Fruit fly (Drosophila melanogaster) whole organism, embryonic: ENCODE results near the gene CG7707.

ENCODE experiments used
- Adf1 ChIP-seq: fragments of 200-800 bp; sonication (Bioruptor generic); IDR thresholded peaks from 2 replicates; pipeline ENCODE4 v1.3.6; 2022; ENCODE audit warnings: missing biosample characterization, missing genetic modification characterization
- BEAF-32 ChIP-seq: fragments of 200-800 bp; sonication (Bioruptor generic); optimal IDR thresholded peaks from 3 replicates; lab custom pipeline; 2017; ENCODE audit warnings: missing biosample characterization, missing genetic modification characterization, mild to moderate bottlenecking, moderate library complexity, missing genetic modification reagents
- CG10321 ChIP-seq: fragments of 200-800 bp; sonication (Bioruptor generic); IDR thresholded peaks from 2 replicates; pipeline ENCODE4 v1.3.6; 2022; ENCODE audit warnings: missing biosample characterization, missing genetic modification characterization
- CG10654 ChIP-seq: fragments of 200-800 bp; sonication (Bioruptor generic); optimal IDR thresholded peaks from 2 replicates; lab custom pipeline; 2016; ENCODE audit warnings: missing biosample characterization, missing genetic modification characterization
- CG11695 ChIP-seq: fragments of 200-800 bp; sonication (Bioruptor generic); IDR thresholded peaks from 3 replicates; pipeline ENCODE4 v1.3.6; 2022; ENCODE audit warnings: missing biosample characterization, missing genetic modification characterization
- CG12236 ChIP-seq: fragments of 200-800 bp; sonication (Bioruptor generic); optimal IDR thresholded peaks from 2 replicates; lab custom pipeline; 2016; ENCODE audit warnings: missing biosample characterization, missing genetic modification characterization
- CG15073 ChIP-seq: fragments of 200-800 bp; sonication (Bioruptor generic); optimal IDR thresholded peaks from 2 replicates; lab custom pipeline; 2016; ENCODE audit warnings: missing biosample characterization, missing genetic modification characterization
- CG18262 ChIP-seq: fragments of 200-800 bp; optimal IDR thresholded peaks from 3 replicates; lab custom pipeline; 2019; ENCODE audit warnings: missing biosample characterization, mild to moderate bottlenecking, missing genetic modification characterization, moderate library complexity
- CG2116 ChIP-seq: fragments of 200-800 bp; sonication (Bioruptor generic); optimal IDR thresholded peaks from 3 replicates; lab custom pipeline; 2018; ENCODE audit warnings: missing biosample characterization, mild to moderate bottlenecking, missing genetic modification characterization
- CG2875 ChIP-seq: fragments of 200-800 bp; sonication (Bioruptor generic); optimal IDR thresholded peaks from 2 replicates; lab custom pipeline; 2017; ENCODE audit warnings: missing biosample characterization, mild to moderate bottlenecking, missing genetic modification characterization, missing genetic modification reagents
- CG31441 ChIP-seq: fragments of 200-800 bp; sonication (Bioruptor generic); IDR thresholded peaks from 2 replicates; pipeline ENCODE4 v1.3.6; 2022; ENCODE audit warnings: missing biosample characterization, missing genetic modification characterization
- CG3407 ChIP-seq: fragments of 200-800 bp; sonication (Bioruptor generic); optimal IDR thresholded peaks from 2 replicates; lab custom pipeline; 2018; ENCODE audit warnings: missing biosample characterization, mild to moderate bottlenecking, missing genetic modification characterization
- CG4360 ChIP-seq: fragments of 200-800 bp; sonication (Bioruptor generic); IDR thresholded peaks from 2 replicates; pipeline ENCODE4 v1.3.6; 2022; ENCODE audit warnings: missing biosample characterization, missing genetic modification characterization
- CG7745 ChIP-seq: fragments of 200-800 bp; sonication (Bioruptor generic); optimal IDR thresholded peaks from 2 replicates; lab custom pipeline; 2018; ENCODE audit warnings: missing biosample characterization, mild to moderate bottlenecking, missing genetic modification characterization, moderate library complexity
- CrebB ChIP-seq: fragments of 200-800 bp; sonication (Bioruptor generic); optimal IDR thresholded peaks from 3 replicates; lab custom pipeline; 2018; ENCODE audit warnings: missing biosample characterization, mild to moderate bottlenecking, missing genetic modification characterization
- D ChIP-seq, 2 experiments: fragments of 200-800 bp in 1 of 2; fragments of >200 bp in 1 of 2; sonication (Bioruptor generic) in 1 of 2; optimal IDR thresholded peaks; 2 replicates in 1 of 2; 3 replicates in 1 of 2; lab custom pipeline; 2017; ENCODE audit warnings: mild to moderate bottlenecking in 1 of 2, missing biosample characterization in 1 of 2, missing genetic modification characterization in 1 of 2, missing genetic modification reagents in 1 of 2
- Drgx ChIP-seq: fragments of 200-800 bp; sonication (Bioruptor generic); IDR thresholded peaks from 2 replicates; pipeline ENCODE4 v1.3.6; 2022; ENCODE audit warnings: missing biosample characterization, missing genetic modification characterization
- Fer3 ChIP-seq: fragments of 200-800 bp; sonication (Bioruptor generic); optimal IDR thresholded peaks from 2 replicates; lab custom pipeline; 2018; ENCODE audit warnings: missing biosample characterization, mild to moderate bottlenecking, missing genetic modification characterization, moderate library complexity
- Hr51 ChIP-seq, 2 experiments: fragments of 200-800 bp; sonication (Bioruptor generic); optimal IDR thresholded peaks; 2 replicates in 1 of 2; 3 replicates in 1 of 2; lab custom pipeline; 2016 to 2018; ENCODE audit warnings: missing biosample characterization in 2 of 2, missing genetic modification characterization in 2 of 2, mild to moderate bottlenecking in 1 of 2, moderate library complexity in 1 of 2
- NfI ChIP-seq: fragments of 200-800 bp; sonication (Bioruptor generic); optimal IDR thresholded peaks from 3 replicates; lab custom pipeline; 2018; ENCODE audit warnings: missing biosample characterization, mild to moderate bottlenecking, missing genetic modification characterization, moderate library complexity
- Opbp ChIP-seq: fragments of 200-800 bp; sonication (Bioruptor generic); IDR thresholded peaks from 3 replicates; pipeline ENCODE4 v1.3.6; 2022; ENCODE audit warnings: missing biosample characterization, missing genetic modification characterization; ENCODE audit not compliant: partially characterized antibody
- Pdp1 ChIP-seq, 2 experiments: fragments of 200-800 bp; sonication (Bioruptor generic); optimal IDR thresholded peaks; 3 replicates each; lab custom pipeline; 2016; ENCODE audit warnings: missing biosample characterization in 2 of 2, missing genetic modification characterization in 2 of 2, mild to moderate bottlenecking in 1 of 2, moderate library complexity in 1 of 2
- Sox100B ChIP-seq: fragments of 200-800 bp; sonication (Bioruptor generic); optimal IDR thresholded peaks from 3 replicates; lab custom pipeline; 2018; ENCODE audit warnings: missing biosample characterization, mild to moderate bottlenecking, missing genetic modification characterization
- Spps ChIP-seq: fragments of 200-800 bp; sonication (Bioruptor generic); optimal IDR thresholded peaks from 2 replicates; lab custom pipeline; 2018; ENCODE audit warnings: missing biosample characterization, mild to moderate bottlenecking, missing genetic modification characterization
- Xbp1 ChIP-seq: fragments of 200-800 bp; sonication (Bioruptor generic); optimal IDR thresholded peaks from 3 replicates; lab custom pipeline; 2016; ENCODE audit warnings: missing biosample characterization, mild to moderate bottlenecking, missing genetic modification characterization
- ac ChIP-seq: fragments of 200-800 bp; sonication (Bioruptor generic); optimal IDR thresholded peaks from 3 replicates; lab custom pipeline; 2017; ENCODE audit warnings: missing biosample characterization, mild to moderate bottlenecking, missing genetic modification characterization
- ato ChIP-seq: fragments of 200-800 bp; sonication (Bioruptor generic); IDR thresholded peaks from 2 replicates; pipeline ENCODE4 v1.3.6; 2022; ENCODE audit warnings: missing biosample characterization, missing genetic modification characterization; ENCODE audit not compliant: partially characterized antibody
- btn ChIP-seq: fragments of 200-800 bp; sonication (Bioruptor generic); optimal IDR thresholded peaks from 2 replicates; lab custom pipeline; 2016; ENCODE audit warnings: missing biosample characterization, missing genetic modification characterization
- cato ChIP-seq: fragments of 200-800 bp; sonication (Bioruptor generic); optimal IDR thresholded peaks from 2 replicates; lab custom pipeline; 2016; ENCODE audit warnings: missing biosample characterization, missing genetic modification characterization, borderline replicate concordance
- cwo ChIP-seq: fragments of 200-800 bp; sonication (Bioruptor generic); optimal IDR thresholded peaks from 3 replicates; lab custom pipeline; 2017; ENCODE audit warnings: missing biosample characterization, missing genetic modification characterization, mild to moderate bottlenecking, moderate library complexity, missing genetic modification reagents
- dati ChIP-seq: fragments of 200-800 bp; sonication (Bioruptor generic); IDR thresholded peaks from 2 replicates; pipeline ENCODE4 v1.3.6; 2022; ENCODE audit warnings: missing biosample characterization, missing genetic modification characterization
- disco-r ChIP-seq: fragments of 200-800 bp; sonication (Bioruptor generic); optimal IDR thresholded peaks from 2 replicates; lab custom pipeline; 2016; ENCODE audit warnings: missing biosample characterization, missing genetic modification characterization
- emc ChIP-seq: fragments of 200-800 bp; sonication (Bioruptor generic); optimal IDR thresholded peaks from 2 replicates; lab custom pipeline; 2016; ENCODE audit warnings: missing biosample characterization, missing genetic modification characterization
- esg ChIP-seq: fragments of 200-800 bp; sonication (Bioruptor generic); conservative IDR thresholded peaks from 2 replicates; pipeline ENCODE4 v1.3.6; 2022; ENCODE audit warnings: missing biosample characterization, missing genetic modification characterization
- eve ChIP-seq, 2 experiments: fragments of >200 bp; optimal IDR thresholded peaks; 2 replicates each; lab custom pipeline; 2017; ENCODE audit warnings: missing biosample characterization in 2 of 2, missing genetic modification characterization in 2 of 2
- ewg ChIP-seq: fragments of 200-800 bp; sonication (Bioruptor generic); optimal IDR thresholded peaks from 3 replicates; lab custom pipeline; 2017; ENCODE audit warnings: mild to moderate bottlenecking, missing biosample characterization, missing genetic modification reagents, missing genetic modification characterization
- gsb-n ChIP-seq: fragments of 200-800 bp; sonication (Bioruptor generic); optimal IDR thresholded peaks from 3 replicates; lab custom pipeline; 2018; ENCODE audit warnings: missing biosample characterization, mild to moderate bottlenecking, missing genetic modification characterization
- jigr1 ChIP-seq: fragments of 200-800 bp; sonication (Bioruptor generic); IDR thresholded peaks from 3 replicates; pipeline ENCODE4 v1.3.6; 2022; ENCODE audit warnings: missing biosample characterization, missing genetic modification characterization
- lbe ChIP-seq: fragments of 200-800 bp; sonication (Bioruptor generic); optimal IDR thresholded peaks from 2 replicates; lab custom pipeline; 2016; ENCODE audit warnings: missing biosample characterization, mild to moderate bottlenecking, missing genetic modification characterization
- luna ChIP-seq: fragments of 200-800 bp; sonication (Bioruptor generic); optimal IDR thresholded peaks from 2 replicates; lab custom pipeline; 2016; ENCODE audit warnings: missing biosample characterization, missing genetic modification characterization
- maf-S ChIP-seq: fragments of 200-800 bp; sonication (Bioruptor generic); optimal IDR thresholded peaks from 2 replicates; lab custom pipeline; 2016; ENCODE audit warnings: missing biosample characterization, missing genetic modification characterization
- odd ChIP-seq: fragments of 200-800 bp; sonication (Bioruptor generic); optimal IDR thresholded peaks from 2 replicates; lab custom pipeline; 2017; ENCODE audit warnings: missing biosample characterization, mild to moderate bottlenecking, missing genetic modification characterization
- phol ChIP-seq: fragments of 200-800 bp; sonication (Bioruptor generic); optimal IDR thresholded peaks from 3 replicates; lab custom pipeline; 2018; ENCODE audit warnings: missing biosample characterization, mild to moderate bottlenecking, missing genetic modification characterization, moderate library complexity
- pita ChIP-seq: fragments of 200-800 bp; sonication (Bioruptor generic); optimal IDR thresholded peaks from 2 replicates; lab custom pipeline; 2017; ENCODE audit warnings: missing biosample characterization, mild to moderate bottlenecking, missing genetic modification characterization
- salm ChIP-seq: fragments of 200-800 bp; sonication (Bioruptor generic); optimal IDR thresholded peaks from 2 replicates; lab custom pipeline; 2018; ENCODE audit warnings: missing biosample characterization, mild to moderate bottlenecking, missing genetic modification characterization
- sc ChIP-seq, 3 experiments: fragments of >200 bp in 2 of 3; fragments of 200-800 bp in 1 of 3; sonication (Bioruptor generic) in 1 of 3; optimal IDR thresholded peaks; 2 replicates in 2 of 3; 3 replicates in 1 of 3; lab custom pipeline; 2017; ENCODE audit warnings: mild to moderate bottlenecking in 1 of 3, missing biosample characterization in 1 of 3, missing genetic modification characterization in 1 of 3, missing genetic modification reagents in 1 of 3
- schlank ChIP-seq: fragments of 200-800 bp; sonication (Bioruptor generic); optimal IDR thresholded peaks from 2 replicates; lab custom pipeline; 2018; ENCODE audit warnings: missing biosample characterization, mild to moderate bottlenecking, missing genetic modification characterization
- scrt ChIP-seq: fragments of 200-800 bp; sonication (Bioruptor generic); optimal IDR thresholded peaks from 2 replicates; lab custom pipeline; 2018; ENCODE audit warnings: missing biosample characterization, mild to moderate bottlenecking, missing genetic modification characterization, moderate library complexity
- sens ChIP-seq: fragments of 200-800 bp; sonication (Bioruptor generic); peaks from one replicate; lab custom pipeline; 2016; ENCODE audit warnings: missing biosample characterization, missing genetic modification characterization

Gene CG7707

DNA sequence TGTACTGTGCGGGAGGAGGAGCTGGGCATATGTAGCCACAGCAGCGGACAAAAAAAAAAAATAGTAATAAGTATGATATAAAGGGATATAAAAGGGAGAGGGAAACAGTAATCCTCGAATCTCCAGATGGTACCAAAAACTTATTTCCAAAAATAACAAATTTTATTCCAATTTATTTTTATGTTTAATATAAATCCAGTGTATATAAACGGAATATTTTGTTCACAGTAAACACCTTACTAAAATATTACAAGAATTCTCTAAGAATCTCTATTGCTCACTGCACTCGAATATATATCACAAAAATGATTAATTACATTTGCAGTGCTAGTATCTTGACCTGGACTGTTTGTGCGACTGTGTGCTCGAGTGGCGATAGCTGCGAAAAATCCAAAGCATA is 23.9 kb upstream of the CG7707 start (continued):
- TF ChIP-seq ato (GFP tag; lab: Robert Waterston, UW) (no peak), NfI (no peak), eve (GFP tag; optimal IDR thresholded peaks at IDR 0.05; lab: Kevin White, UChicago) (no peak), CG15073 (GFP tag; lab: Kevin White, UChicago) (no peak), Adf1 (GFP tag; lab: Robert Waterston, UW) (no peak), CG31441 (GFP tag; lab: Robert Waterston, UW) (0 out of 2 replicates have a peak, but pooled peaks have one; percentile 30), lbe (no peak), sens (GFP tag; lab: Kevin White, UChicago) (peak; percentile 59), CG10321 (GFP tag; lab: Robert Waterston, UW) (no peak), Spps (tag; lab: Kevin White, UChicago) (no peak), luna (GFP tag; lab: Kevin White, UChicago) (no peak), Fer3 (tag; lab: Kevin White, UChicago) (no peak), Xbp1 (GFP tag; lab: Kevin White, UChicago) (no peak), odd (GFP tag; lab: Kevin White, UChicago) (no peak), maf-S (GFP tag; lab: Kevin White, UChicago) (no peak), BEAF-32 (GFP tag; lab: Kevin White, UChicago) (no peak), dati (no peak), CG3407 (GFP tag; lab: Kevin White, UChicago) (no peak), CG18262 (tag; lab: Kevin White, UChicago) (no peak), CG4360 (no peak), CG2116 (GFP tag; lab: Kevin White, UChicago) (no peak), sc (optimal IDR thresholded peaks at IDR 0.05; lab: Kevin White, UChicago) (no peak), sc (GFP tag; optimal IDR thresholded peaks at IDR 0.05; lab: Kevin White, UChicago) (no peak), phol (tag; lab: Kevin White, UChicago) (peak; percentile 6), CG2875 (GFP tag; lab: Kevin White, UChicago) (no peak), schlank (tag; lab: Kevin White, UChicago) (no peak), cwo (GFP tag; lab: Kevin White, UChicago) (no peak), emc (GFP tag; lab: Kevin White, UChicago) (no peak), ac (no peak), Drgx (GFP tag; lab: Robert Waterston, UW) (0 out of 2 replicates have a peak, but pooled peaks have one; percentile 20), cato (GFP tag; lab: Kevin White, UChicago) (no peak), Pdp1 (GFP tag; optimal IDR thresholded peaks at IDR 0.05; lab: Kevin White, UChicago) (no peak), D (optimal IDR thresholded peaks at IDR 0.05; lab: Kevin White, UChicago) (no peak), D (GFP tag; optimal IDR thresholded peaks at IDR 0.05; lab: Kevin White, UChicago) (no peak), btn (GFP tag; lab: Kevin White, UChicago) (no peak), scrt (GFP tag; lab: Kevin White, UChicago) (no peak), CG7745 (tag; lab: Kevin White, UChicago) (no peak), gsb-n (tag; lab: Kevin White, UChicago) (no peak), disco-r (GFP tag; lab: Kevin White, UChicago) (no peak), CG10654 (no peak), CG12236 (no peak), CG11695 (0 out of 3 replicates have a peak, but pooled peaks have one; percentile 32), jigr1 (no peak), pita (no peak), Opbp (no peak), salm (no peak), CrebB (tag; lab: Kevin White, UChicago) (no peak), Sox100B (GFP tag; lab: Kevin White, UChicago) (no peak), ewg (GFP tag; lab: Kevin White, UChicago) (no peak), Hr51 (GFP tag; optimal IDR thresholded peaks at IDR 0.05; lab: Kevin White, UChicago) (peak in 1 of 2 experiments; percentile 25), esg (no peak)
